Worm (Caenorhabditis elegans) whole organism, midembryonic: Measurements from ENCODE around the gene Y55F3C.9.
"Not testable (repeated sequence)": the region's sequence is repeated elsewhere in the genome, so short reads cannot be mapped to it uniquely, and the experiment has no call there.

Experiments
- T22C8.4 ChIP-seq: fragments of 200-800 bp; sonication (Bioruptor generic); IDR thresholded peaks from 2 replicates; pipeline ENCODE4 v1.3.6; 2022; ENCODE audit warnings: missing genetic modification characterization, missing compliant biosample characterization
- cog-1 ChIP-seq: sonication (generic microtip); optimal IDR thresholded peaks from 2 replicates; lab custom pipeline; 2016; ENCODE audit warnings: missing genetic modification characterization, missing compliant biosample characterization
- flt-1 ChIP-seq: fragments of 200-800 bp; sonication (Bioruptor generic); IDR thresholded peaks from 2 replicates; pipeline ENCODE4 v1.3.6; 2022; ENCODE audit warnings: missing genetic modification characterization, missing compliant biosample characterization
- klf-2 ChIP-seq: fragments of 200-800 bp; sonication (Bioruptor generic); conservative IDR thresholded peaks from 2 replicates; pipeline ENCODE4 v1.3.6; 2022; ENCODE audit warnings: missing genetic modification reagents, missing genetic modification characterization, missing compliant biosample characterization
- med-1 ChIP-seq: sonication (generic microtip); optimal IDR thresholded peaks from 2 replicates; lab custom pipeline; 2017; ENCODE audit warnings: missing genetic modification characterization, mild to moderate bottlenecking, missing compliant biosample characterization, antibody characterized with exemption, missing genetic modification reagents; ENCODE audit not compliant: insufficient read depth
- ref-1 ChIP-seq: fragments of 200-800 bp; sonication (Bioruptor generic); conservative IDR thresholded peaks from 2 replicates; pipeline ENCODE4 v1.3.6; 2022; ENCODE audit warnings: missing genetic modification reagents, missing genetic modification characterization, missing compliant biosample characterization
- tab-1 ChIP-seq: fragments of 200-800 bp; sonication (Bioruptor generic); IDR thresholded peaks from 2 replicates; pipeline ENCODE4 v1.3.6; 2022; ENCODE audit warnings: missing genetic modification characterization, missing compliant biosample characterization
- ztf-23 ChIP-seq: fragments of 200-800 bp; sonication (Bioruptor generic); IDR thresholded peaks from 2 replicates; pipeline ENCODE4 v1.3.6; 2022; ENCODE audit warnings: missing genetic modification reagents, missing genetic modification characterization, missing compliant biosample characterization
- ztf-29 ChIP-seq: fragments of 200-800 bp; sonication (Bioruptor generic); IDR thresholded peaks from 2 replicates; pipeline ENCODE4 v1.3.6; 2022; ENCODE audit warnings: missing genetic modification reagents, missing genetic modification characterization, missing compliant biosample characterization

Gene Y55F3C.9

DNA sequence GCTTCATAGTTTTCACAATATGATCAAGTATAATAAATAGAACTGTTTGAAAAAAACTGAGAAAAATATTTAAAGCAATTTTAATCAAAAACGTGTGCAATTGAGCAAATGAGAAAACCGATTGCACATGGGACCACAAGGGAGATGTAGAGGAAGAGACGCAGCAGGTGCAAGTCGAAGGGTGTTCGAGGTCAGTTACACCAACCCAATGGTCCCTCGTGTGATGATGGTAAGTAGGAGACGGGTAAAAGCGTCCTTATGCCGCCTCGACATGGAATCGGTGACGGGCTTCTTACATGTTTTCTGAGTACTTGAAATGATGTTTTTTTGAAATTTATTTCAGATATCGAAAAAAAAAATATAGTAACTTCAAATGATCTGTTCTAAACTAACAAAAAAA, at the start of gene Y55F3C.9:
Gene Y55F3C.9 (minus strand): TSS at position 101 of the 400 bp plus-strand sequence.
- no peak for TF ChIP-seq tab-1 (GFP tag; lab: Robert Waterston, UW)
- TF ChIP-seq cog-1 (tag; lab: Kevin White, UChicago) = no peak
- no peak for TF ChIP-seq ztf-29 (GFP tag; lab: Robert Waterston, UW)
- no peak for TF ChIP-seq ref-1 (GFP tag; lab: Robert Waterston, UW)
- TF ChIP-seq T22C8.4 (GFP tag; lab: Robert Waterston, UW) = no peak
- TF ChIP-seq med-1 = no peak
- TF ChIP-seq klf-2 (GFP tag; lab: Robert Waterston, UW) = no peak
- no peak for TF ChIP-seq ztf-23 (GFP tag; lab: Robert Waterston, UW)
- no peak for TF ChIP-seq flt-1 (GFP tag; lab: Robert Waterston, UW)

DNA sequence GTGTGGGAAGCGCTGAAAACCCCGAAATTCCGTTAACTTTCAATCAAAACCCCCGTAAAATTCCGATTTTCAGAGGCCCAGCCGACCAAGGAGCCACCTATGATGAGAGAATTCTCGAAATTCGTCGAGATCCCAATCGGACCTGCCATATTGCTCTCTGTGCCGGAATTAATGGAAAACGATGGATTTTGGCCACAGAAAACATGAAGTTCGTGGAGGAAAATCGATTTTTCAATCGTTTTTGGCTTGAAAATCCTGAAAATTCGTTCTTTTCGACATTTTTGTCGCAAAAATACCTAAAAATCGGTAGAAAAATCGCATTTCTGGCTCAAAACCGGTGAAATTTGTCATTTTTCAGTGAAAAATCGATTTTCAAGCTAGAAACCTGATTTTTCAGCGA, 45.6 kb upstream of the Y55F3C.9 start:
- TF ChIP-seq tab-1 (GFP tag; lab: Robert Waterston, UW) (no peak), T22C8.4 (GFP tag; lab: Robert Waterston, UW) (no peak), ref-1 (GFP tag; lab: Robert Waterston, UW) (no peak), klf-2 (GFP tag; lab: Robert Waterston, UW) (no peak), ztf-29 (GFP tag; lab: Robert Waterston, UW) (no peak), med-1 (no peak), ztf-23 (GFP tag; lab: Robert Waterston, UW) (no peak), cog-1 (tag; lab: Kevin White, UChicago) (no peak), flt-1 (GFP tag; lab: Robert Waterston, UW) (no peak)

DNA sequence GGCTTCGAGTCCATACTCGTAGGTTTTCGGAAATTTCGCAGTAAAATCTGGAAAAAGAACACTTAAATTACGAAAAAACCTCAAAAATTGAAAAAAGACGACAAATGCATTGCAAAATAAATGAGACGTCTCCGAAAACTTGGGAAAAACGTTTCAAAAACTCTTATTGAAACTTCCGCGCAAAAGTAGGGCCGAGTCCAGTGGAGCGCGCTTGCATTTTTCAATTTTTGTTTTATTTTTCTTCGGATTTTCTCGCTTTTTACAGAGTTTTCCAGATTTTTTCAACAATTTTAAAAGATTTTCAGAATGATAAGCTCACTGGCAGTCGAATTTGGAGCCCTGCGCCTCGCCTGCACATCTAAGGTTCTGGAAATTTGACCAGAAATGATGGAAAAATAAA, 44.9 kb upstream of the Y55F3C.9 start, which contains the start of gene mrpl-2:
Gene mrpl-2 (plus strand): TSS at position 307 of the 400 bp plus-strand sequence.
- no peak for TF ChIP-seq T22C8.4 (GFP tag; lab: Robert Waterston, UW)
- no peak for TF ChIP-seq ref-1 (GFP tag; lab: Robert Waterston, UW)
- no peak for TF ChIP-seq med-1
- no peak for TF ChIP-seq ztf-29 (GFP tag; lab: Robert Waterston, UW)
- TF ChIP-seq tab-1 (GFP tag; lab: Robert Waterston, UW) = no peak
- TF ChIP-seq flt-1 (GFP tag; lab: Robert Waterston, UW) = no peak
- TF ChIP-seq klf-2 (GFP tag; lab: Robert Waterston, UW) = no peak
- TF ChIP-seq ztf-23 (GFP tag; lab: Robert Waterston, UW) = no peak
- no peak for TF ChIP-seq cog-1 (tag; lab: Kevin White, UChicago)

DNA sequence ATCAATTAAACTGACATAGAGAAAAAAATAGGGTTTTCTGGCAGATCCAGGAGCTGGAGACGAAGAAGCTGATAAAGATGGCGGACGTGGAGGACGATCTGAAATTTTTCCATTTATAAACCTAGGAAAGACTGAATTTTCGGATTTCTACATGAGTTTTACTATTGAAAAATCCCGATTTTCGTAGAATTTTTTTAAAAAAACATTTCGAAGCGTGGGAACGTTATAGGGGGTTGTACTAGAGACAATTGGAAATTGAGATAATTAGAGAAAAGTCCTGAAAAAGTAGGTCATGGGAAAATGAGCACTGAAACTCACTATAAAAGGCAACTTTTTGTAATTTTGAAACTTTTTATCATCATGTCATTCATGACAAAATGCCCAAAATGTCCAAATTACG, 43.1 kb upstream of the Y55F3C.9 start, which contains the start of gene F56B3.9:
Gene F56B3.9 (plus strand): TSS at position 301 of the 400 bp plus-strand sequence.
- not testable (repeated sequence) for TF ChIP-seq ref-1, flt-1, klf-2 (GFP tag; lab: Robert Waterston, UW)

DNA sequence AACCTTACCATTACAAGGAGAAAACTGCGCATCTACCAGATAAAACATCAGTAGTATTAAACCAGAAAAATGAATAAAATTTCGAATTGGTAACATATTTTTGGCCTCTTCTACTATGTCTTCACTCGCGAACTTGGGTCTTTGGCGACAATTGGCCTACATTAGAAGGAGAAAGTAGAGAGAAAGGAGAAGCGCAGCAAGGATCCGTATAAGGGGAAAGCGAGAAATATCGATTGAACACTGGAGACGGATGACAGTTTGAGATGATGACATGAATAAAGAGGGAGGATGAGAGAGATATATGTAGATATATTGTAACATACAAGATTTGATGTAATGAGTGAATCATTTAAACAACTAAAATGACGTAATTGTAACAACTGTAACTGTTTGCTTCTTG, 40.3 kb upstream of the Y55F3C.9 start, which contains the start of gene F56B3.2:
Gene F56B3.2 (minus strand): TSS at position 273 of the 400 bp plus-strand sequence.
- no peak for TF ChIP-seq flt-1 (GFP tag; lab: Robert Waterston, UW)
- no peak for TF ChIP-seq ztf-23 (GFP tag; lab: Robert Waterston, UW)
- TF ChIP-seq klf-2 (GFP tag; lab: Robert Waterston, UW) = no peak

DNA sequence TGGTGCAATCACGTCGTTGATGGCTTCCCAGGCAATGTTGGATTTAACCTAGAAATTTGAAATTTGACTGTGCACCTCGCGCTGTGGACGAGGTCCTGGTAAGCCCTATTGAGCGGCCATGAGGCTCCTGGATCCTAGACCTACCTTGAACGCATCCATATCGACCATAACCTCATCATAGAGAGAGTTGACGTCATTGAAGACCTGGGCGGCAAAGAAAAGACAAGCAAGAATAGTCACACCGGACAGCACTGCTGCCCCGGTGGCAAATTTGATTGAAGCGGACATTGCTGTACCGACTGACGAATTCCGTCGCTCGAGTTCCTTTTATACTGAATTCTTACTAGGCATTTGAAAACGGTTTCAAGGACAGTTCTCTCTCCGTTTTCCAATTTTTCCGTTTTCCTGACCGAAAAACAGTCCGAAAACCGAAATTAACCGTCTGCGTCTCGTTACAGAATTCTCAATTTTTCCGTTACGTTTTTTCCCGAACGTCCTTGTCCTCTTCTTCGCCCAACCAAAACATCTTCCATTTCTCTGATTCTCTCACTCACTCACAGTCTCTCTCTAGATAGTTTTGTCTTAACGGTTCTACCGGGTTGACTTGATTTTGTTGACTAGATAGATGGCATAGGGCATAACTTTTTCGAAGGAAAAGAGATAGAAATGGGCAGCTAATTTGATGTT, 35.5 kb upstream of the Y55F3C.9 start, which contains the start of gene col-103:
Gene col-103 (minus strand): TSS at position 302 of the 687 bp plus-strand sequence.
- TF ChIP-seq tab-1 (GFP tag; lab: Robert Waterston, UW) (no peak), med-1 (no peak), flt-1 (GFP tag; lab: Robert Waterston, UW) (no peak), ztf-23 (GFP tag; lab: Robert Waterston, UW) (no peak), ztf-29 (GFP tag; lab: Robert Waterston, UW) (no peak), klf-2 (GFP tag; lab: Robert Waterston, UW) (no peak), T22C8.4 (GFP tag; lab: Robert Waterston, UW) (no peak), ref-1 (GFP tag; lab: Robert Waterston, UW) (no peak), cog-1 (tag; lab: Kevin White, UChicago) (no peak)

DNA sequence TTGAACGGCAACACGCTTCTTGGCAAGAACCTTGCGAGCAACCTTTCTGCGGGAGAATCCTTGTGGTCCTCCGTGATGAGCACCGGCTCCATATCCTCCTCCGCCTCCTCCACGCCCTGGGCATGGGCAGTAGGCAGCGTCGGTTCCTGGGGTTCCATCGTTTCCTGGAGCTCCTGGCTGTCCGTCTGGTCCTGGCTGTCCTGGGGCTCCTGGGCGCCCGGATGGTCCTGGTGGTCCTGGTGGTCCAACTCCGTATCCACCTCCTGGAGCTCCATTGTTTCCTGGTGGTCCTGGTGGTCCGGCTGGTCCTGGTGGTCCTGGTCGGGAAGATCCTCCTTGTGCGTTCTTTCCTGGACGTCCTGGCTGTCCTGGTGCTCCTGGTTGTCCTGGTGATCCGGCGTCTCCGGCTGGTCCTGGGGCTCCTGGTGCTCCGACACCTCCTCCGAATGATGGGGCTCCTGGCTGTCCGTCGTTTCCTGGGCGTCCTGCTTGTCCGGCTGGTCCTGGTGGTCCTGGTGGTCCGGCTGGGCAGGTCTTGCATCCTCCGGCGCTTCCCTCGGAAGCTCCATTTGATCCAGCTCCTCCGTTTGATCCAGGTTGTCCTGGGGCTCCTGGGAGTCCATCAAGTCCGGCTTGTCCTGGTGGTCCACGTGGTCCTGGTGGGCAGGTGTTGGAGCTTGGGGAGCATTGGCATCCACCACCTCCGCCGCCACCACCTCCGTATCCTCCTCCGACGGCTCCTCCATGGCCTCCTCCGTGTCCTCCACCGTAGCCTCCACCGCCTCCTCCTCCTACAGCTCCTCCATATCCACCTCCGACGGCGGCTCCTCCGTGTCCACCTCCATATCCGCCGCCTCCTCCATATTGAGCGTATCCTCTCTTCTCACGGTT, 34.7 kb upstream of the Y55F3C.9 start:
- TF ChIP-seq ztf-23 (GFP tag; lab: Robert Waterston, UW) = 0 out of 2 replicates have a peak, but pooled peaks have one; percentile 20
- TF ChIP-seq ztf-29 (GFP tag; lab: Robert Waterston, UW) = no peak
- TF ChIP-seq klf-2 (GFP tag; lab: Robert Waterston, UW) = no peak
- TF ChIP-seq tab-1 (GFP tag; lab: Robert Waterston, UW) = peak; percentile 51; the same call in 1 of the 2 replicates

DNA sequence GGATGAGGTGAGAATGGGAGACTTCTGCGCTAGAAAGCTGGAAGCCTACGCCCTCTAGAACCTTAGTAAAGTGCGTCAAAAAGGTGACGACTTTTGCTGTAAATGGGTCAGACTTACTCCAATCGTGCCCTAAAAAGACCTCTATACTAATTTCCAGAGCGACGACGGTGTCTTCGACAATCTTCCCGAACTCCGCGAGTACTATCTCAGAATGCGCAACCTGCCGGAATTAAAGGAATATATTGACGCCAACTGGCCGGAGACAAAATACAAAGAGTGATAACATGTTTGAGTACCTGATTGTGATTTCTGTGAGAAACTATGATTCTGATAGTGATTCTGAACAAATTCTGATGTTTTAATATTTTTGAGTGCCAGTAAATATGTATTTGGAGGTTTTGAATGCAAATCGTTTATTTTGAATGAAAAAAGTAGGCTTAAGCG, 34.0 kb upstream of the Y55F3C.9 start:
- TF ChIP-seq tab-1 (GFP tag; lab: Robert Waterston, UW) (no peak), ztf-29 (GFP tag; lab: Robert Waterston, UW) (no peak), ref-1 (GFP tag; lab: Robert Waterston, UW) (no peak), med-1 (no peak), ztf-23 (GFP tag; lab: Robert Waterston, UW) (no peak), klf-2 (GFP tag; lab: Robert Waterston, UW) (no peak), T22C8.4 (GFP tag; lab: Robert Waterston, UW) (no peak)

DNA sequence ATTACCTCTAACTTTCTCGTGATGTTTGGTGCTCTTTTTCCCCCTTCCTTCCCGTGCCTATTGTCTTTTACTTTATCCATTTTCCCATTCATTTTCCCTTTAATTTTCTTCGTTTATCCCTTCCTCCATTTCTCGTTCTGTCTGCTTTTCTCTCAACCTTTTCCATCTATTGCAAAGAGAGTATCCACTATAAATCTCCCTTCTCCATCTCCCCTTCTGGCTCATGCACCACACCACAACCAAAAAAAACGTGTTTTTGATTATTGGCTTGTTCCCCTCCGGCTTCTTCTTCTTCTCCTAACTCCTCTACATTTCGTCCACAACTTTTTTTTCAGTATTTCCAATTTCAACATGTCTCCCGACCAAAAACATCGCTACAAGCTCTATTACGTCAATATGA, 32.3 kb upstream of the Y55F3C.9 start, which contains the start of gene gst-40:
Gene gst-40 (plus strand): TSS at position 236 of the 400 bp plus-strand sequence.
- no peak for TF ChIP-seq tab-1 (GFP tag; lab: Robert Waterston, UW)
- no peak for TF ChIP-seq cog-1 (tag; lab: Kevin White, UChicago)
- TF ChIP-seq T22C8.4 (GFP tag; lab: Robert Waterston, UW) = no peak
- TF ChIP-seq klf-2 (GFP tag; lab: Robert Waterston, UW) = no peak
- no peak for TF ChIP-seq flt-1 (GFP tag; lab: Robert Waterston, UW)
- TF ChIP-seq ztf-29 (GFP tag; lab: Robert Waterston, UW) = no peak
- no peak for TF ChIP-seq ref-1 (GFP tag; lab: Robert Waterston, UW)
- no peak for TF ChIP-seq ztf-23 (GFP tag; lab: Robert Waterston, UW)
- TF ChIP-seq med-1 = no peak
